Worm (Caenorhabditis elegans): ENCODE measurements around the gene col-140.

ce11 chrV:5821451-5822143 lies 15.0 kb downstream of the col-140 start:
- TF ChIP-seq daf-12 (tag; optimal IDR thresholded peaks at IDR 0.05) (no peak), cey-2 (tag; optimal IDR thresholded peaks at IDR 0.05; ENCODE audit: borderline replicate concordance, insufficient read depth) (no peak), ama-1 (optimal IDR thresholded peaks at IDR 0.05) (no peak), vab-7 (GFP tag; IDR thresholded peaks at IDR 0.05) (no peak), nhr-25 (tag; optimal IDR thresholded peaks at IDR 0.05; ENCODE audit: borderline replicate concordance, insufficient read depth) (no peak)

Data from whole organism, L4 larva.